Worm (Caenorhabditis elegans): ENCODE results near the gene nspd-5.

nspd-5 gene

DNA sequence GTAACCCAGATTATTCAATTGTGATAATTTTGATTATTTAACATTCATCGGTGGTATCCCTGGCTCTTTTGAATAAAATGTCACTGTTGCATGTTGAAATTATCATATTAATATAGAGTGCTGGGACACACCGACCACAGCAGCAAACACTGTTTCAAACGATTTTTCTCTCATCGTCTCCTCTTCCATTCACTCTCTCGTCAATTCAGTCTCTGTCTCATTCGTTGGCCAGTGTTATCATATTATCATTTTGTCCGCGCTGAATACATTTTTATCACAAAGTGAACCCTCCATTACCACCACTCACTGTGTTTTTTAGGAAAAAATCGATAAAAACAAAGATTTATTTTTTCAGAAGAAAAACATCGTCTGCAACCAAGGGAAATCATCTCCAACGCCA lies 3.1 kb downstream of the nspd-5 start (continued):
- no peak for TF ChIP-seq madf-10 (tag; optimal IDR thresholded peaks at IDR 0.05)
- peak; percentile 21 for TF ChIP-seq lin-54 (GFP tag; optimal IDR thresholded peaks at IDR 0.05)
- no peak for TF ChIP-seq nhr-27 (tag; optimal IDR thresholded peaks at IDR 0.05)
- TF ChIP-seq tbp1 (GFP tag; optimal IDR thresholded peaks at IDR 0.05) = peak; percentile 15
- no peak for TF ChIP-seq cebp-1 (GFP tag; IDR thresholded peaks at IDR 0.05)
- peak; percentile 14 for TF ChIP-seq cebp-1 (tag; optimal IDR thresholded peaks at IDR 0.05)
- TF ChIP-seq ztf-3 (GFP tag; optimal IDR thresholded peaks at IDR 0.05) = no peak

DNA sequence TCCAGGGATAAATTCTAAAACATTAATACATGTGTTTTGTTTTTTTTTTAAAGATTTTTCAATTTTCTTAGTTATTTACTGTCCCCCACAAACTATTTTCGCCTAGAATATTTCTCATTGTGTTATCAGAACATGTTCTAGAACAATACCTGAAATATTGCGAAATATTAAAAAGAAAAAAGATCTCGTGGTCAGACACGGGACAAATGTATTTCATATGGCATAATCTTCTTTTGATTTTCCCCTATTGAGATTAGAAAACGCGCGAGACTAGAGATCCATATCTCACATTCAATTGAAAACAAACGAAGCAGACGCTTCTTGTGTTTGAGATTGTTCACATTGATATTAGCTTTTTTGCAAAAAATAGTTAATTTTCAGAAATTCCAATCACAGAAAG lies 4.0 kb downstream of the nspd-5 start:
- TF ChIP-seq madf-6 (GFP tag; IDR thresholded peaks at IDR 0.05) (no peak), F33H1.4 (GFP tag; IDR thresholded peaks at IDR 0.05) (no peak), him-1 (tag; optimal IDR thresholded peaks at IDR 0.05) (no peak), lin-26 (GFP tag; IDR thresholded peaks at IDR 0.05) (0 out of 2 replicates have a peak, but pooled peaks have one; percentile 13), nhr-80 (tag; optimal IDR thresholded peaks at IDR 0.05) (no peak), pbrm-1 (GFP tag; IDR thresholded peaks at IDR 0.05) (0 out of 2 replicates have a peak, but pooled peaks have one; percentile 12), hsf-1 (GFP tag; IDR thresholded peaks at IDR 0.05) (no peak), tbp1 (GFP tag; optimal IDR thresholded peaks at IDR 0.05) (no peak), die-1 (tag; optimal IDR thresholded peaks at IDR 0.05) (no peak), K12H6.12 (tag; optimal IDR thresholded peaks at IDR 0.05) (no peak), ztf-22 (GFP tag; optimal IDR thresholded peaks at IDR 0.05) (no peak), lsy-27 (tag; optimal IDR thresholded peaks at IDR 0.05; ENCODE audit: borderline replicate concordance, insufficient read depth) (no peak), egrh-3 (GFP tag; IDR thresholded peaks at IDR 0.05) (no peak), attf-5 (GFP tag; optimal IDR thresholded peaks at IDR 0.05) (peak; percentile 39), rcor-1 (GFP tag; IDR thresholded peaks at IDR 0.05) (no peak), ccch-3 (GFP tag; optimal IDR thresholded peaks at IDR 0.05) (no peak), let-526 (GFP tag; IDR thresholded peaks at IDR 0.05) (peak; percentile 24; the same call in 1 of the 2 replicates), athp-1 (tag; optimal IDR thresholded peaks at IDR 0.05) (no peak), egl-18 (GFP tag; IDR thresholded peaks at IDR 0.05) (no peak), ZK185.1 (tag; optimal IDR thresholded peaks at IDR 0.05; ENCODE audit: poor library complexity, severe bottlenecking) (no peak), bed-2 (GFP tag; IDR thresholded peaks at IDR 0.05) (no peak), unc-62 (GFP tag; optimal IDR thresholded peaks at IDR 0.05) (no peak), hlh-12 (tag; optimal IDR thresholded peaks at IDR 0.05) (no peak), lin-54 (GFP tag; optimal IDR thresholded peaks at IDR 0.05) (no peak), nfyb-1 (GFP tag; IDR thresholded peaks at IDR 0.05) (0 out of 2 replicates have a peak, but pooled peaks have one; percentile 46), lag-1 (GFP tag; IDR thresholded peaks at IDR 0.05) (no peak), mes-4 (tag; optimal IDR thresholded peaks at IDR 0.05) (no peak), egl-44 (GFP tag; IDR thresholded peaks at IDR 0.05) (no peak), rec-8 (tag; optimal IDR thresholded peaks at IDR 0.05) (no peak), zfh-2 (GFP tag; conservative IDR thresholded peaks at IDR 0.05) (no peak), cebp-1 (GFP tag; IDR thresholded peaks at IDR 0.05) (peak; percentile 96), cebp-1 (tag; optimal IDR thresholded peaks at IDR 0.05) (peak; percentile 99)

DNA sequence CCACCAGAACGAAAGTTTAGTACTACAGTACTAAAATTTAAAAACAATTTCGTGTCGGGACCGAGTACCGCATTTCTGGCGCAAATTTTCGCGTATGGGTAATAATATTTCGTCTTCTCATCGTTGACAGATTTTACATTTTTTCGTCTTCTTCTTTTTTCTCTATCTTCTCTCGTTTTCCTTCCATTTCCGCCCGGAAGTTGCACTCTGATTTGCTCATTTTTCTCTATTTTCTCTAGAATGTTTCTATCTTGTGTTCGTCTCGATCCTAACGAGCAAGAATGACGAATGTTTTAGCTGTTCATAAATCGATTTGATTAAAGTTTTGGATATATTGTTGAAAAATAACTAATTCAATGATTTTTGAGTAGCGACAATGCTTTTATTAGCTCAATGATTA lies 4.7 kb downstream of the nspd-5 start:
- 0 out of 2 replicates have a peak, but pooled peaks have one; percentile 19 for TF ChIP-seq K11D2.4 (GFP tag; IDR thresholded peaks at IDR 0.05)
- TF ChIP-seq him-1 (tag; optimal IDR thresholded peaks at IDR 0.05) = no peak
